Worm (Caenorhabditis elegans) whole organism, L4 larva: Measurements from ENCODE around the gene srz-82.

Source experiments
- F49E8.2 ChIP-seq: sonication (generic microtip); optimal IDR thresholded peaks from 2 replicates; lab custom pipeline; 2016; ENCODE audit warnings: missing compliant biosample characterization, mild to moderate bottlenecking, missing genetic modification characterization, borderline replicate concordance
- egl-27 ChIP-seq: sonication (generic microtip); optimal IDR thresholded peaks from 3 replicates; lab custom pipeline; 2017; ENCODE audit warnings: missing biosample characterization, missing genetic modification reagents, missing genetic modification characterization

ce11 chrIV:3527878-3528277 is 45.2 kb downstream of the srz-82 start:
- no peak for TF ChIP-seq F49E8.2 (tag; lab: Kevin White, UChicago)
- TF ChIP-seq egl-27 (tag; lab: Kevin White, UChicago) = no peak
